Fruit fly (Drosophila melanogaster): ENCODE data around the gene twf.

The twf gene

DNA sequence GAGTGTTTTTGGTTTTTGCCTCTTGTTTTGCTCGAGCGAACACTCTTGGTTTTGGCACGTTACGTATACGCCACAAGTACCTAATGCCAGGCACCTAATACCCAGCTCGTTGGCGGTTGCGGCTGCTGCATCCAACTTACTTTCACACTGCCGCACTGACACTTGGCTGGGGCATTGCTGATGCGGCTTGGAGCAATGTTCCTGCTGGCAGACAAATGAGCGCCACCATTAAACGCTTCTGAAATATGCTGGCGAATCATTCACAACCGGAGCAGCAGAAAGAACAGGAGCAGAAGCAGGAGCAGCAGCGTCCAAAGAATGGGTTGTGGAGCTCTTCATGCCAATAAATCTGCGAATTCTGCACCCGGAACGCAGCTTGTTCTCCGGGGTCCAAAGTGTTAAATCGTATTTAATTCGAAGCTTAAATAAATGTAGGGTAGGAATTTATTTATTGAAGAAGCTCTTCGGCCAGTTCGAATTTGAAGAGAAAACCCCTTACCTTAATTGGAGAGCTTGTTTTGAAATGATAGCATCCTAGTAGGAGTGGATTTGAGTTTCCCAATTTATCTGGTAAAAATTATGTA, 39.8 kb downstream of the twf start, which contains the start of gene CG3199:
Gene CG3199, plus strand, starts transcription at position 534 of the 584 bp plus-strand sequence.
- TF ChIP-seq Smox (GFP tag; optimal IDR thresholded peaks at IDR 0.05) (no peak), fd85E (GFP tag; optimal IDR thresholded peaks at IDR 0.05) (no peak), OdsH (GFP tag; optimal IDR thresholded peaks at IDR 0.05) (no peak), CG10669 (GFP tag; optimal IDR thresholded peaks at IDR 0.05) (no peak)

All from whole organism, prepupa.